Fruit fly (Drosophila melanogaster) whole organism, adult: Measurements from ENCODE around the gene CG2854.

Source experiments
- CG11617 ChIP-seq: fragments of 200-800 bp; sonication (Bioruptor generic); optimal IDR thresholded peaks from 2 replicates; lab custom pipeline; 2017; ENCODE audit warnings: mild to moderate bottlenecking, missing biosample characterization, missing genetic modification reagents, missing genetic modification characterization
- CG12768 ChIP-seq: fragments of 200-800 bp; sonication (Bioruptor generic); optimal IDR thresholded peaks from 2 replicates; lab custom pipeline; 2017; ENCODE audit warnings: missing biosample characterization, missing genetic modification characterization, mild to moderate bottlenecking, moderate library complexity, missing genetic modification reagents
- CG14711 ChIP-seq: fragments of 200-800 bp; sonication (Bioruptor generic); optimal IDR thresholded peaks from 2 replicates; lab custom pipeline; 2018; ENCODE audit warnings: missing biosample characterization, mild to moderate bottlenecking, missing genetic modification characterization, moderate library complexity
- CG1620 ChIP-seq: fragments of 200-800 bp; sonication (Bioruptor generic); optimal IDR thresholded peaks from 2 replicates; lab custom pipeline; 2016; ENCODE audit warnings: missing biosample characterization, missing genetic modification characterization
- CG33017 ChIP-seq: fragments of 200-800 bp; sonication (Bioruptor generic); optimal IDR thresholded peaks from 2 replicates; lab custom pipeline; 2018; ENCODE audit warnings: missing biosample characterization, mild to moderate bottlenecking, missing genetic modification characterization, moderate library complexity
- CG5204 ChIP-seq: fragments of 200-800 bp; sonication (Bioruptor generic); optimal IDR thresholded peaks from 2 replicates; lab custom pipeline; 2016; ENCODE audit warnings: missing biosample characterization, missing genetic modification characterization
- CG7045 ChIP-seq: fragments of 200-800 bp; sonication (Bioruptor generic); optimal IDR thresholded peaks from 2 replicates; lab custom pipeline; 2017; ENCODE audit warnings: missing biosample characterization, mild to moderate bottlenecking, missing genetic modification characterization
- CG7101 ChIP-seq: fragments of 200-800 bp; sonication (Bioruptor generic); optimal IDR thresholded peaks from 2 replicates; lab custom pipeline; 2018; ENCODE audit warnings: missing biosample characterization, mild to moderate bottlenecking, missing genetic modification characterization, moderate library complexity
- Clk ChIP-seq: fragments of 200-800 bp; sonication (Bioruptor generic); optimal IDR thresholded peaks from 2 replicates; lab custom pipeline; 2017; ENCODE audit warnings: missing biosample characterization, missing genetic modification characterization
- Crg-1 ChIP-seq: fragments of 200-800 bp; sonication (Bioruptor generic); optimal IDR thresholded peaks from 2 replicates; lab custom pipeline; 2016; ENCODE audit warnings: missing biosample characterization, missing genetic modification characterization
- Hr96 ChIP-seq: fragments of 200-800 bp; sonication (Bioruptor generic); optimal IDR thresholded peaks from 2 replicates; lab custom pipeline; 2016; ENCODE audit warnings: missing biosample characterization, missing genetic modification characterization
- Mnt ChIP-seq: fragments of 200-800 bp; sonication (Bioruptor generic); optimal IDR thresholded peaks from 2 replicates; lab custom pipeline; 2016; ENCODE audit warnings: missing biosample characterization, mild to moderate bottlenecking, missing genetic modification characterization
- bab1 ChIP-seq: fragments of 200-800 bp; sonication (Bioruptor generic); optimal IDR thresholded peaks from 3 replicates; lab custom pipeline; 2019; ENCODE audit warnings: missing biosample characterization, mild to moderate bottlenecking, missing genetic modification characterization, moderate library complexity
- cic ChIP-seq: fragments of 200-800 bp; sonication (Bioruptor generic); optimal IDR thresholded peaks from 2 replicates; lab custom pipeline; 2017; ENCODE audit warnings: missing biosample characterization, mild to moderate bottlenecking, missing genetic modification characterization, moderate library complexity
- cnc ChIP-seq, 2 experiments: fragments of >200 bp; optimal IDR thresholded peaks; 2 replicates each; lab custom pipeline; 2017
- kay ChIP-seq: fragments of 200-800 bp; sonication (Bioruptor generic); peaks from one replicate; lab custom pipeline; 2016; ENCODE audit warnings: missing biosample characterization, missing genetic modification characterization, borderline replicate concordance
- ovo ChIP-seq: fragments of 200-800 bp; sonication (Bioruptor generic); optimal IDR thresholded peaks from 2 replicates; lab custom pipeline; 2016; ENCODE audit warnings: missing biosample characterization, missing genetic modification characterization
- pad ChIP-seq: fragments of 200-800 bp; sonication (Bioruptor generic); optimal IDR thresholded peaks from 3 replicates; lab custom pipeline; 2017; ENCODE audit warnings: missing biosample characterization, missing genetic modification characterization, mild to moderate bottlenecking, moderate library complexity, missing genetic modification reagents
- tj ChIP-seq: fragments of 200-800 bp; sonication (Bioruptor generic); optimal IDR thresholded peaks from 3 replicates; lab custom pipeline; 2017; ENCODE audit warnings: missing biosample characterization, mild to moderate bottlenecking, missing genetic modification characterization, moderate library complexity
- toe ChIP-seq: fragments of 200-800 bp; sonication (Bioruptor generic); optimal IDR thresholded peaks from 2 replicates; lab custom pipeline; 2016; ENCODE audit warnings: missing biosample characterization, missing genetic modification characterization

The CG2854 gene

dm6 chrX:2303771-2304513 is 23.0 kb upstream of the CG2854 start:
- TF ChIP-seq pad (GFP tag; lab: Kevin White, UChicago), result peak; percentile 96
- peak; percentile 71 for TF ChIP-seq CG5204 (GFP tag; lab: Kevin White, UChicago)
- TF ChIP-seq cnc (optimal IDR thresholded peaks at IDR 0.05; lab: Kevin White, UChicago), result no peak
- TF ChIP-seq Mnt (GFP tag; lab: Kevin White, UChicago), result peak; percentile 97
- peak; percentile 85 for TF ChIP-seq CG11617 (GFP tag; lab: Kevin White, UChicago)
- TF ChIP-seq Crg-1 (GFP tag; lab: Kevin White, UChicago), result peak; percentile 22
- peak; percentile 48 for TF ChIP-seq CG7045 (GFP tag; lab: Kevin White, UChicago)
- TF ChIP-seq tj (GFP tag; lab: Kevin White, UChicago), result peak; percentile 70
- TF ChIP-seq CG12768, result peak; percentile 66
- TF ChIP-seq cic (GFP tag; lab: Kevin White, UChicago), result peak; percentile 75
- peak; percentile 37 for TF ChIP-seq CG1620 (GFP tag; lab: Kevin White, UChicago)
- TF ChIP-seq bab1, result peak; percentile 89
- peak; percentile 21 for TF ChIP-seq toe
- TF ChIP-seq Hr96, result peak; percentile 91
- TF ChIP-seq CG33017, result peak; percentile 80
- TF ChIP-seq CG7101 (tag; lab: Kevin White, UChicago), result peak; percentile 86
- TF ChIP-seq ovo (GFP tag; lab: Kevin White, UChicago), result peak; percentile 43
- peak; percentile 18 for TF ChIP-seq Clk (GFP tag; lab: Kevin White, UChicago)
- TF ChIP-seq CG14711 (tag; lab: Kevin White, UChicago), result peak; percentile 76
- no peak for TF ChIP-seq kay (GFP tag; lab: Kevin White, UChicago)

- TF ChIP-seq Crg-1 (GFP tag; lab: Kevin White, UChicago), result no peak
- no peak for TF ChIP-seq CG7101 (tag; lab: Kevin White, UChicago)
Measured at dm6 chrX:2304514-2305235, 22.3 kb upstream of the CG2854 start.

DNA sequence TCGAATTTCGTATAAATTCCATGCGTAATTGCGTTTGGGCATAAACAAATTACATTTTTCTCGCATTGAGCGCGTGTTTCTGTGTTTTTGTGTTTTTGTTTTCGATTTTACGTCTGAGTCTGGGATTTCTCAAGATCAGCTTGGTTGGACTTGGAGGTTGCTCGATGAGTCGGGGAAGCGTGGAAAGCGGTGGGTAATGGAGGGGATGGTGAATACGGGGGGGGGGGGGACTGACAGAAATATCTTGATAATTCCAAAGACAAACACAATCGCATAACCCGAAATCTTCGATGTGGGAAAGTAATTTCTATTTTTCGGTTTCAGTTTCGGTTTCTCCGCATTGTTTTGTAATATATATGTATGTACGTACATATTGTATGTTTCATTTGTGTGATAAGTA is 21.6 kb upstream of the CG2854 start:
- TF ChIP-seq kay (GFP tag; lab: Kevin White, UChicago) (no peak), CG7045 (GFP tag; lab: Kevin White, UChicago) (no peak), Hr96 (no peak), CG7101 (tag; lab: Kevin White, UChicago) (no peak), Clk (GFP tag; lab: Kevin White, UChicago) (no peak), Crg-1 (GFP tag; lab: Kevin White, UChicago) (no peak), cic (GFP tag; lab: Kevin White, UChicago) (no peak), CG33017 (no peak), pad (GFP tag; lab: Kevin White, UChicago) (no peak), ovo (GFP tag; lab: Kevin White, UChicago) (no peak), CG5204 (GFP tag; lab: Kevin White, UChicago) (no peak), CG1620 (GFP tag; lab: Kevin White, UChicago) (no peak)

- TF ChIP-seq CG33017 (no peak), CG7101 (tag; lab: Kevin White, UChicago) (no peak), toe (no peak), tj (GFP tag; lab: Kevin White, UChicago) (no peak), pad (GFP tag; lab: Kevin White, UChicago) (peak; percentile 24), CG11617 (GFP tag; lab: Kevin White, UChicago) (no peak), kay (GFP tag; lab: Kevin White, UChicago) (no peak), Mnt (GFP tag; lab: Kevin White, UChicago) (peak; percentile 59), CG14711 (tag; lab: Kevin White, UChicago) (no peak), CG12768 (no peak), cic (GFP tag; lab: Kevin White, UChicago) (peak; percentile 23), Hr96 (no peak), ovo (GFP tag; lab: Kevin White, UChicago) (no peak), Clk (GFP tag; lab: Kevin White, UChicago) (no peak), bab1 (no peak), cnc (optimal IDR thresholded peaks at IDR 0.05; lab: Kevin White, UChicago) (no peak), Crg-1 (GFP tag; lab: Kevin White, UChicago) (no peak), CG1620 (GFP tag; lab: Kevin White, UChicago) (no peak), CG5204 (GFP tag; lab: Kevin White, UChicago) (no peak), CG7045 (GFP tag; lab: Kevin White, UChicago) (no peak)
Measured at dm6 chrX:2305842-2306300, 21.1 kb upstream of the CG2854 start.

- TF ChIP-seq toe, result no peak
- peak; percentile 31 for TF ChIP-seq CG12768
- TF ChIP-seq bab1, result peak; percentile 56
- no peak for TF ChIP-seq ovo (GFP tag; lab: Kevin White, UChicago)
- no peak for TF ChIP-seq CG33017
- no peak for TF ChIP-seq Clk (GFP tag; lab: Kevin White, UChicago)
- peak; percentile 54 for TF ChIP-seq CG7045 (GFP tag; lab: Kevin White, UChicago)
- peak; percentile 51 for TF ChIP-seq pad (GFP tag; lab: Kevin White, UChicago)
- TF ChIP-seq CG11617 (GFP tag; lab: Kevin White, UChicago), result peak; percentile 50
- TF ChIP-seq tj (GFP tag; lab: Kevin White, UChicago), result peak; percentile 73
- TF ChIP-seq CG5204 (GFP tag; lab: Kevin White, UChicago), result no peak
- no peak for TF ChIP-seq Crg-1 (GFP tag; lab: Kevin White, UChicago)
- peak; percentile 55 for TF ChIP-seq CG7101 (tag; lab: Kevin White, UChicago)
- no peak for TF ChIP-seq cic (GFP tag; lab: Kevin White, UChicago)
- peak; percentile 3 for TF ChIP-seq Mnt (GFP tag; lab: Kevin White, UChicago)
- no peak for TF ChIP-seq kay (GFP tag; lab: Kevin White, UChicago)
Measured at dm6 chrX:2306307-2306706, 20.6 kb upstream of the CG2854 start.
